Worm (Caenorhabditis elegans) whole organism, late embryonic: ENCODE measurements around the gene ife-2.
"Not testable (repeated sequence)": the region's sequence is repeated elsewhere in the genome, so short reads cannot be mapped to it uniquely, and the experiment has no call there.

Experiments used
- ceh-22 ChIP-seq: sonication (generic microtip); optimal IDR thresholded peaks from 2 replicates; lab custom pipeline; 2017; ENCODE audit warnings: missing biosample characterization, missing genetic modification characterization
- ceh-48 ChIP-seq: sonication (generic microtip); optimal IDR thresholded peaks from 2 replicates; lab custom pipeline; 2016; ENCODE audit warnings: missing genetic modification characterization, inconsistent platforms, missing compliant biosample characterization
- ceh-9 ChIP-seq: sonication (generic microtip); optimal IDR thresholded peaks from 2 replicates; lab custom pipeline; 2016; ENCODE audit warnings: mild to moderate bottlenecking, missing genetic modification characterization, inconsistent platforms, missing compliant biosample characterization
- fax-1 ChIP-seq: sonication (generic microtip); optimal IDR thresholded peaks from 2 replicates; lab custom pipeline; 2016; ENCODE audit warnings: missing genotype, missing genetic modification characterization, missing compliant biosample characterization
- hlh-6 ChIP-seq: sonication (generic microtip); optimal IDR thresholded peaks from 2 replicates; lab custom pipeline; 2016; ENCODE audit warnings: missing genotype, missing genetic modification characterization, missing compliant biosample characterization
- hlh-8 ChIP-seq: sonication (generic microtip); optimal IDR thresholded peaks from 2 replicates; lab custom pipeline; 2016; ENCODE audit warnings: missing genotype, missing genetic modification characterization, missing compliant biosample characterization
- mec-3 ChIP-seq: sonication (generic microtip); optimal IDR thresholded peaks from 2 replicates; lab custom pipeline; 2016; ENCODE audit warnings: borderline replicate concordance, missing genetic modification characterization, missing compliant biosample characterization
- pag-3 ChIP-seq: sonication (generic microtip); optimal IDR thresholded peaks from 2 replicates; lab custom pipeline; 2016; ENCODE audit warnings: missing compliant biosample characterization, missing genetic modification characterization, borderline replicate concordance
- pax-1 ChIP-seq: fragments of 150-350 bp; optimal IDR thresholded peaks from 2 replicates; lab custom pipeline; 2014; ENCODE audit warnings: missing biosample characterization, missing genetic modification characterization
- ref-2 ChIP-seq: sonication (generic microtip); optimal IDR thresholded peaks from 2 replicates; lab custom pipeline; 2016; ENCODE audit warnings: missing genetic modification characterization, missing compliant biosample characterization
- ttx-3 ChIP-seq: sonication (generic microtip); optimal IDR thresholded peaks from 2 replicates; lab custom pipeline; 2016; ENCODE audit warnings: missing genetic modification reagents, missing genetic modification characterization, missing compliant biosample characterization
- unc-55 ChIP-seq: sonication (generic microtip); optimal IDR thresholded peaks from 2 replicates; lab custom pipeline; 2017; ENCODE audit warnings: missing biosample characterization, missing genetic modification reagents, missing genetic modification characterization

DNA sequence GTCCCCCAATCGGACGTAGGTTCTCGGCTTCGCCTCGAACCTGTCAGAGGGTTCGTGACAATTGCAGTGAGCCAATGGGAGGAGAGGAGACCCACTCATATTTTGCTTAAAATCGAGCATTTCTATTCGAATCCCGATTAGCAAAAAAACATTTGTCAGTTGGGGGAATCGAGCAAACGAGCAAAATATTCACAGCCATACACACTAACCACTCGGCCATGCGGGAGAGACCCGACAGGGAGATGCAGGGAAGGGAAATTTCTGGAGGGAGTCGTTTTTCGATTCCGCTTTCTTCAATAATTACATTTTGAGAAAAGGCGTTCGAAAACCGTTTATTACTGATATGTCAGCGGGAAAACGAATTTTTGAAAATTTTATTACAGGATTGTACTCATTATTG is 31.1 kb downstream of the ife-2 start:
- TF ChIP-seq ttx-3 (tag; lab: Kevin White, UChicago); ceh-48 (tag; lab: Kevin White, UChicago); mec-3; unc-55 (GFP tag; lab: Kevin White, UChicago); pag-3 (tag; lab: Kevin White, UChicago); fax-1 (tag; lab: Kevin White, UChicago); pax-1 (tag; lab: Kevin White, UChicago); ceh-22 (tag; lab: Kevin White, UChicago); ref-2 (tag; lab: Kevin White, UChicago); ceh-9 (tag; lab: Kevin White, UChicago); hlh-8 (tag; lab: Kevin White, UChicago); hlh-6 (tag; lab: Kevin White, UChicago): not testable (repeated sequence)
